Fruit fly (Drosophila melanogaster) whole organism, prepupa: ENCODE data around the gene DPCoAC.

Source experiments
- Blimp-1 ChIP-seq: fragments of 200-800 bp; sonication (Bioruptor generic); optimal IDR thresholded peaks from 3 replicates; lab custom pipeline; 2017; ENCODE audit warnings: missing biosample characterization, missing genetic modification characterization, mild to moderate bottlenecking, moderate library complexity, missing genetic modification reagents
- CG10631 ChIP-seq: fragments of 200-800 bp; sonication (Bioruptor generic); optimal IDR thresholded peaks from 2 replicates; lab custom pipeline; 2016; ENCODE audit warnings: missing biosample characterization, missing genetic modification characterization
- CG10669 ChIP-seq: fragments of 200-800 bp; sonication (Bioruptor generic); optimal IDR thresholded peaks from 3 replicates; lab custom pipeline; 2018; ENCODE audit warnings: missing biosample characterization, mild to moderate bottlenecking, missing genetic modification characterization, moderate library complexity
- CG15336 ChIP-seq: fragments of 200-800 bp; sonication (Bioruptor generic); IDR thresholded peaks from 2 replicates; pipeline ENCODE4 v1.3.6; 2022; ENCODE audit warnings: missing biosample characterization, missing genetic modification characterization
- CG1621 ChIP-seq: fragments of 200-800 bp; sonication (Bioruptor generic); optimal IDR thresholded peaks from 3 replicates; lab custom pipeline; 2018; ENCODE audit warnings: missing biosample characterization, mild to moderate bottlenecking, missing genetic modification characterization
- CG16779 ChIP-seq: fragments of 200-800 bp; sonication (Bioruptor generic); optimal IDR thresholded peaks from 3 replicates; lab custom pipeline; 2017; ENCODE audit warnings: missing biosample characterization, mild to moderate bottlenecking, missing genetic modification characterization
- CG3032 ChIP-seq: fragments of 200-800 bp; optimal IDR thresholded peaks from 2 replicates; lab custom pipeline; 2019; ENCODE audit warnings: missing biosample characterization, mild to moderate bottlenecking, missing genetic modification characterization, moderate library complexity
- CG31627 ChIP-seq: fragments of 200-800 bp; sonication (Bioruptor generic); optimal IDR thresholded peaks from 3 replicates; lab custom pipeline; 2016; ENCODE audit warnings: missing biosample characterization, missing genetic modification characterization
- CG34406 ChIP-seq: fragments of 200-800 bp; sonication (Bioruptor generic); optimal IDR thresholded peaks from 3 replicates; lab custom pipeline; 2016; ENCODE audit warnings: missing biosample characterization, missing genetic modification characterization
- CG3919 ChIP-seq: fragments of 200-800 bp; sonication (Bioruptor generic); optimal IDR thresholded peaks from 3 replicates; lab custom pipeline; 2016; ENCODE audit warnings: missing biosample characterization, missing genetic modification characterization
- CG6163 ChIP-seq: fragments of 200-800 bp; sonication (Bioruptor generic); IDR thresholded peaks from 3 replicates; pipeline ENCODE4 v1.3.6; 2022; ENCODE audit warnings: missing biosample characterization, missing genetic modification characterization
- CG6276 ChIP-seq: fragments of 200-800 bp; sonication (Bioruptor generic); optimal IDR thresholded peaks from 2 replicates; lab custom pipeline; 2017; ENCODE audit warnings: missing biosample characterization, mild to moderate bottlenecking, missing genetic modification characterization
- CG6792 ChIP-seq: fragments of 200-800 bp; sonication (Bioruptor generic); optimal IDR thresholded peaks from 3 replicates; lab custom pipeline; 2016; ENCODE audit warnings: missing biosample characterization, missing genetic modification characterization
- CG6808 ChIP-seq: fragments of 200-800 bp; sonication (Bioruptor generic); optimal IDR thresholded peaks from 3 replicates; lab custom pipeline; 2017; ENCODE audit warnings: missing biosample characterization, missing genetic modification characterization, mild to moderate bottlenecking, moderate library complexity, missing genetic modification reagents
- CG6854 ChIP-seq: fragments of 200-800 bp; sonication (Bioruptor generic); optimal IDR thresholded peaks from 2 replicates; lab custom pipeline; 2017; ENCODE audit warnings: missing biosample characterization, mild to moderate bottlenecking, missing genetic modification characterization
- CG8119 ChIP-seq: fragments of 200-800 bp; sonication (Bioruptor generic); IDR thresholded peaks from 3 replicates; pipeline ENCODE4 v1.3.6; 2022; ENCODE audit warnings: missing biosample characterization, missing genetic modification characterization
- CG8319 ChIP-seq: fragments of 200-800 bp; sonication (Bioruptor generic); optimal IDR thresholded peaks from 3 replicates; lab custom pipeline; 2016; ENCODE audit warnings: missing biosample characterization, missing genetic modification characterization
- CG8632 ChIP-seq: fragments of 200-800 bp; sonication (Bioruptor generic); optimal IDR thresholded peaks from 3 replicates; lab custom pipeline; 2016; ENCODE audit warnings: missing biosample characterization, missing genetic modification characterization
- CG9139 ChIP-seq: fragments of 200-800 bp; sonication (Bioruptor generic); optimal IDR thresholded peaks from 3 replicates; lab custom pipeline; 2017; ENCODE audit warnings: missing biosample characterization, mild to moderate bottlenecking, missing genetic modification characterization
- Eip78C ChIP-seq: fragments of 200-800 bp; sonication (Bioruptor generic); peaks from one replicate; lab custom pipeline; 2016; ENCODE audit warnings: missing biosample characterization, missing genetic modification characterization
- Ets21C ChIP-seq: fragments of 200-800 bp; sonication (Bioruptor generic); optimal IDR thresholded peaks from 3 replicates; lab custom pipeline; 2016; ENCODE audit warnings: missing biosample characterization, missing genetic modification characterization
- Ets96B ChIP-seq: fragments of 200-800 bp; optimal IDR thresholded peaks from 2 replicates; lab custom pipeline; 2019; ENCODE audit warnings: missing biosample characterization, mild to moderate bottlenecking, missing genetic modification characterization, moderate library complexity
- Gug ChIP-seq: fragments of 200-800 bp; sonication (Bioruptor generic); IDR thresholded peaks from 2 replicates; pipeline ENCODE4 v1.3.6; 2022; ENCODE audit warnings: missing biosample characterization, missing genetic modification characterization
- Hr38 ChIP-seq: sonication (Bioruptor generic); optimal IDR thresholded peaks from 2 replicates; lab custom pipeline; 2016; ENCODE audit warnings: missing biosample characterization, missing genetic modification characterization
- Hr39 ChIP-seq: fragments of 200-800 bp; sonication (Bioruptor generic); optimal IDR thresholded peaks from 2 replicates; lab custom pipeline; 2016; ENCODE audit warnings: missing biosample characterization, missing genetic modification characterization
- Hr4 ChIP-seq: fragments of 200-800 bp; sonication (Bioruptor generic); optimal IDR thresholded peaks from 3 replicates; lab custom pipeline; 2016; ENCODE audit warnings: missing biosample characterization, missing genetic modification characterization
- Met ChIP-seq: fragments of 200-800 bp; sonication (Bioruptor generic); optimal IDR thresholded peaks from 3 replicates; lab custom pipeline; 2016; ENCODE audit warnings: missing biosample characterization, missing genetic modification characterization
- Smox ChIP-seq: fragments of 200-800 bp; sonication (Bioruptor generic); optimal IDR thresholded peaks from 3 replicates; lab custom pipeline; 2016; ENCODE audit warnings: missing biosample characterization, missing genetic modification characterization
- Sox102F ChIP-seq: fragments of 200-800 bp; sonication (Bioruptor generic); optimal IDR thresholded peaks from 2 replicates; lab custom pipeline; 2016; ENCODE audit warnings: missing biosample characterization, mild to moderate bottlenecking, missing genetic modification characterization
- Sox14 ChIP-seq: fragments of 200-800 bp; sonication (Bioruptor generic); optimal IDR thresholded peaks from 3 replicates; lab custom pipeline; 2016; ENCODE audit warnings: missing biosample characterization, missing genetic modification characterization
- achi ChIP-seq: fragments of 200-800 bp; sonication (Bioruptor generic); optimal IDR thresholded peaks from 3 replicates; lab custom pipeline; 2016; ENCODE audit warnings: missing biosample characterization, missing genetic modification characterization
- acj6 ChIP-seq: fragments of 200-800 bp; sonication (Bioruptor generic); optimal IDR thresholded peaks from 3 replicates; lab custom pipeline; 2016; ENCODE audit warnings: missing biosample characterization, missing genetic modification characterization
- dac ChIP-seq: fragments of 200-800 bp; sonication (Bioruptor generic); optimal IDR thresholded peaks from 2 replicates; lab custom pipeline; 2017; ENCODE audit warnings: missing biosample characterization, mild to moderate bottlenecking, missing genetic modification characterization
- dsx ChIP-seq: fragments of 200-800 bp; optimal IDR thresholded peaks from 3 replicates; lab custom pipeline; 2019; ENCODE audit warnings: missing biosample characterization, mild to moderate bottlenecking, missing genetic modification characterization, moderate library complexity; ENCODE audit not compliant: poor library complexity, severe bottlenecking
- eg ChIP-seq: fragments of 200-800 bp; sonication (Bioruptor generic); IDR thresholded peaks from 3 replicates; pipeline ENCODE4 v1.3.6; 2022; ENCODE audit warnings: missing biosample characterization, missing genetic modification characterization
- esn ChIP-seq: fragments of 200-800 bp; sonication (Bioruptor generic); optimal IDR thresholded peaks from 2 replicates; lab custom pipeline; 2016; ENCODE audit warnings: missing biosample characterization, mild to moderate bottlenecking, missing genetic modification characterization, moderate library complexity
- fd85E ChIP-seq: fragments of 200-800 bp; sonication (Bioruptor generic); optimal IDR thresholded peaks from 3 replicates; lab custom pipeline; 2016; ENCODE audit warnings: missing biosample characterization, missing genetic modification characterization
- fkh ChIP-seq: fragments of 200-800 bp; sonication (Bioruptor generic); optimal IDR thresholded peaks from 3 replicates; lab custom pipeline; 2017; ENCODE audit warnings: missing biosample characterization, mild to moderate bottlenecking, missing genetic modification characterization, moderate library complexity
- lz ChIP-seq: fragments of 200-800 bp; sonication (Bioruptor generic); optimal IDR thresholded peaks from 3 replicates; lab custom pipeline; 2016; ENCODE audit warnings: missing biosample characterization, missing genetic modification characterization
- net ChIP-seq: fragments of 200-800 bp; sonication (Bioruptor generic); optimal IDR thresholded peaks from 3 replicates; lab custom pipeline; 2016; ENCODE audit warnings: missing biosample characterization, missing genetic modification characterization
- pdm3 ChIP-seq: fragments of 200-800 bp; sonication (Bioruptor generic); optimal IDR thresholded peaks from 3 replicates; lab custom pipeline; 2016; ENCODE audit warnings: missing biosample characterization, missing genetic modification characterization
- spab ChIP-seq: fragments of 200-800 bp; sonication (Bioruptor generic); optimal IDR thresholded peaks from 2 replicates; lab custom pipeline; 2017; ENCODE audit warnings: missing biosample characterization, mild to moderate bottlenecking, missing genetic modification characterization, missing genetic modification reagents
- ss ChIP-seq, 2 experiments: fragments of 200-800 bp; sonication (Bioruptor generic); optimal IDR thresholded peaks; 2 replicates in 1 of 2; 3 replicates in 1 of 2; lab custom pipeline; 2017 to 2018; ENCODE audit warnings: mild to moderate bottlenecking in 2 of 2, missing biosample characterization in 2 of 2, missing genetic modification characterization in 2 of 2, moderate library complexity in 1 of 2
- svp ChIP-seq: fragments of 200-800 bp; sonication (Bioruptor generic); peaks from one replicate; lab custom pipeline; 2016; ENCODE audit warnings: missing biosample characterization, missing genetic modification characterization
- vri ChIP-seq: fragments of 200-800 bp; sonication (Bioruptor generic); optimal IDR thresholded peaks from 3 replicates; lab custom pipeline; 2016; ENCODE audit warnings: missing biosample characterization, mild to moderate bottlenecking, missing genetic modification characterization

Gene DPCoAC

dm6 chr3R:20588480-20588785 lies 31.0 kb upstream of the DPCoAC start, which contains the start of gene Srp72 (continued):
- TF ChIP-seq Hr4 (peak; percentile 59), eg (GFP tag; lab: Robert Waterston, UW) (peak; percentile 49; the same call in 1 of the 3 replicates), fd85E (no peak), Hr38 (no peak), CG8319 (GFP tag; lab: Kevin White, UChicago) (peak; percentile 54), vri (no peak), Sox14 (GFP tag; lab: Kevin White, UChicago) (peak; percentile 26), Ets21C (GFP tag; lab: Kevin White, UChicago) (peak; percentile 0), CG6276 (no peak), Sox102F (GFP tag; lab: Kevin White, UChicago) (peak; percentile 20), ss (GFP tag; optimal IDR thresholded peaks at IDR 0.05; lab: Kevin White, UChicago) (peak in 1 of 2 experiments; percentile 15), esn (peak; percentile 60), CG8632 (GFP tag; lab: Kevin White, UChicago) (peak; percentile 29), Hr39 (peak; percentile 45), CG31627 (GFP tag; lab: Kevin White, UChicago) (peak; percentile 43), fkh (GFP tag; lab: Kevin White, UChicago) (peak; percentile 13), Ets96B (tag; lab: Kevin White, UChicago) (no peak), Gug (GFP tag; lab: Robert Waterston, UW) (peak; percentile 36; the same call in 1 of the 2 replicates), CG6808 (GFP tag; lab: Kevin White, UChicago) (peak; percentile 41), CG34406 (GFP tag; lab: Kevin White, UChicago) (peak; percentile 44), CG15336 (GFP tag; lab: Robert Waterston, UW) (peak; percentile 34; the same call in 1 of the 2 replicates), acj6 (peak; percentile 58), CG10669 (GFP tag; lab: Kevin White, UChicago) (peak; percentile 41)

dm6 chr3R:20587630-20588479 lies 30.4 kb upstream of the DPCoAC start, which contains the start of gene Septin2:
Septin2 (minus strand) TSS chr3R:20588356.
- peak; percentile 96 for TF ChIP-seq esn
- TF ChIP-seq eg (GFP tag; lab: Robert Waterston, UW), result peak; percentile 82
- TF ChIP-seq dsx (GFP tag; lab: Kevin White, UChicago), result peak; percentile 85
- TF ChIP-seq CG3919 (GFP tag; lab: Kevin White, UChicago), result peak; percentile 94
- peak; percentile 97 for TF ChIP-seq svp (GFP tag; lab: Kevin White, UChicago)
- peak; percentile 93 for TF ChIP-seq Hr39
- peak; percentile 87 for TF ChIP-seq Ets21C (GFP tag; lab: Kevin White, UChicago)
- TF ChIP-seq CG16779 (tag; lab: Kevin White, UChicago), result peak; percentile 81
- TF ChIP-seq CG6792, result peak; percentile 93
- peak; percentile 96 for TF ChIP-seq CG6276
- TF ChIP-seq CG6163 (GFP tag; lab: Robert Waterston, UW), result peak; percentile 78
- peak; percentile 92 for TF ChIP-seq CG34406 (GFP tag; lab: Kevin White, UChicago)
- TF ChIP-seq Blimp-1 (GFP tag; lab: Kevin White, UChicago), result peak; percentile 85
- TF ChIP-seq CG10669 (GFP tag; lab: Kevin White, UChicago), result peak; percentile 95
- peak; percentile 96 for TF ChIP-seq Met (GFP tag; lab: Kevin White, UChicago)
- peak; percentile 82 for TF ChIP-seq dac (GFP tag; lab: Kevin White, UChicago)
- peak; percentile 92 for TF ChIP-seq achi (GFP tag; lab: Kevin White, UChicago)
- peak; percentile 75 for TF ChIP-seq Gug (GFP tag; lab: Robert Waterston, UW)
- TF ChIP-seq CG1621 (tag; lab: Kevin White, UChicago), result peak; percentile 77
- peak; percentile 93 for TF ChIP-seq pdm3
- peak; percentile 85 for TF ChIP-seq CG3032 (tag; lab: Kevin White, UChicago)
- TF ChIP-seq fkh (GFP tag; lab: Kevin White, UChicago), result peak; percentile 91
- TF ChIP-seq CG6854 (GFP tag; lab: Kevin White, UChicago), result peak; percentile 91
- peak; percentile 89 for TF ChIP-seq Ets96B (tag; lab: Kevin White, UChicago)
- peak; percentile 99 for TF ChIP-seq Eip78C (GFP tag; lab: Kevin White, UChicago)
- peak; percentile 94 for TF ChIP-seq net
- peak; percentile 94 for TF ChIP-seq Smox
- TF ChIP-seq CG6808 (GFP tag; lab: Kevin White, UChicago), result peak; percentile 93
- peak; percentile 96 for TF ChIP-seq Hr4
- peak; percentile 94 for TF ChIP-seq Sox102F (GFP tag; lab: Kevin White, UChicago)
- peak; percentile 94 for TF ChIP-seq CG8119
- TF ChIP-seq fd85E, result peak; percentile 80
- TF ChIP-seq CG8632 (GFP tag; lab: Kevin White, UChicago), result peak; percentile 94
- peak; percentile 84 for TF ChIP-seq vri
- TF ChIP-seq lz (GFP tag; lab: Kevin White, UChicago), result peak; percentile 93
- peak; percentile 90 for TF ChIP-seq CG10631
- peak; percentile 92 for TF ChIP-seq acj6
- TF ChIP-seq CG9139 (GFP tag; lab: Kevin White, UChicago), result peak; percentile 80
- TF ChIP-seq ss (GFP tag; optimal IDR thresholded peaks at IDR 0.05; lab: Kevin White, UChicago), result peak; percentile 82 to 88
- peak; percentile 90 for TF ChIP-seq spab
